Worm (Caenorhabditis elegans): ENCODE measurements around the gene K02B2.6.
A peak's percentile ranks its signal among the peaks of the same experiment; 100 is the strongest.

K02B2.6 gene

DNA sequence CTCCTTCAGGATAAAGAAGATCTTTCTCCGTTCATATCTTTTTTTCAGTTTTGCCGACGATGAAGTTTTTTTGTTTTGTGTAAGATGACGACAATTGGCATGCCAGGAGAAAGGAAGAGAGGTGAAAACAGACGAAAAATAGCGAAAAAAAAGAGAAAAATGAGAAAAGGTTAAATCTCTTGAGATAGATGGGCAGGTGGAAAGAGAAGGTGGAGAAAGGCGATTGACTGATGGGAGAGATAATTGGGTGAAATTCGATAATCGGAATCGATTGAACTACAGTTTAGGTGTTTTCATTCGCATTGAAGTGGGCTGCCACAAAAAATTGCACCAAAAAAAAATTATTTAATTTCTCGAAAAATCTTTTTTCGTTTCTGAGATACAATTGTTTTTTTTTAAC is 21.5 kb downstream of the K02B2.6 start:
- TF ChIP-seq Y5F2A.4 (GFP tag; optimal IDR thresholded peaks at IDR 0.05) (no peak), dve-1 (tag; optimal IDR thresholded peaks at IDR 0.05; ENCODE audit: insufficient read depth) (no peak), mxl-3 (GFP tag; optimal IDR thresholded peaks at IDR 0.05) (no peak), nhr-28 (tag; optimal IDR thresholded peaks at IDR 0.05) (peak; percentile 4), unc-62 (GFP tag; optimal IDR thresholded peaks at IDR 0.05 in 1 of 2) (peak in 1 of 2 experiments; percentile 98), unc-62 (tag; optimal IDR thresholded peaks at IDR 0.05) (no peak), daf-16 (GFP tag; optimal IDR thresholded peaks at IDR 0.05) (peak in 1 of 2 experiments; percentile 48), daf-16 (tag; optimal IDR thresholded peaks at IDR 0.05) (no peak), ama-1 (optimal IDR thresholded peaks at IDR 0.05) (peak; percentile 68), arid-1 (GFP tag; conservative IDR thresholded peaks at IDR 0.05) (no peak), hlh-11 (tag; optimal IDR thresholded peaks at IDR 0.05) (peak; percentile 38)

DNA sequence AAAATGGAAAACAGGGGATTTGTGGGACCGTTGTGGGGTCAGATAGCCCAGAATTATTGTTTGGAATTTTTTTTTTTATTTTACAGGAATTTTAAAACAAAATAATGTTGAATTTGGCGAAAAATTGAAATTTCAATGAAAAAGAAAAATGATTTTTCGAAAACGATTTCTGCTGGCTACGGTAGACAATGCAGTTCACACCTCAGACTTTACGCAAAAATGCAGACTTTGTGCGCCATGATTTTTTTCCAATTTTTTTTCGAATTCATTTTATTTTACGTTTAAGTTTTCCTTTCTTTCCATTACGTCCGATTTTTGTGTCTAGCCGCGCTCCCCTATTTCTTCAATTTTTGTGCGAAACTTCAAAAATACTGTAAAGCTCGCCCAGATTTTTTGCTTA is 22.2 kb downstream of the K02B2.6 start:
- TF ChIP-seq lsy-2 (tag; optimal IDR thresholded peaks at IDR 0.05) (peak in 1 of 2 experiments; percentile 10), snpc-1.2 (GFP tag; IDR thresholded peaks at IDR 0.05) (peak; percentile 37), tra-1 (GFP tag; IDR thresholded peaks at IDR 0.05) (no peak), nhr-6 (tag; optimal IDR thresholded peaks at IDR 0.05) (no peak), hlh-11 (tag; optimal IDR thresholded peaks at IDR 0.05) (no peak)

DNA sequence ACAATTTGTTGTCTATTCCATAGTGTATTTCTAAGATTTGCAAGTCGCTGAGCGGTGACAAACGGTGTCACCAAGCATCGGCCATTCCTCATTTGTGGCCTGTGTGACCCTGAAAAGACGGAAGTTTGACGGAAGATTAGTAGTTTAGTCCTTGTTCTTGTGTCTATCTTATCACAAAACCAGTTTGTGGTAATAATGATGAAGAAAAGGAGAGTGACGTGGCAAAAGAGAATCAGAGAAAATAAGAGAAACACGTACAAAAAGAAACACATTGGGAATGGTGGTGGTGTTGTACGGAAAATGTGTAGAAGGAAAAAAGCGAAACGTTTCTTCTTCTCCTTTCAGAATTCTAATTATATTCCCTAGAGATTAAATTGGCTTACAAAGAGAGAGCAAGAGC is 22.9 kb downstream of the K02B2.6 start, which contains the start of gene mcu-1:
Gene mcu-1, minus strand, starts transcription at position 109 of the 400 bp plus-strand sequence.
- TF ChIP-seq lsy-2 (tag; optimal IDR thresholded peaks at IDR 0.05) (peak in 1 of 2 experiments; percentile 11), tra-1 (GFP tag; IDR thresholded peaks at IDR 0.05) (0 out of 2 replicates have a peak, but pooled peaks have one; percentile 9), ctbp-1 (GFP tag; IDR thresholded peaks at IDR 0.05) (no peak), nhr-11 (tag; optimal IDR thresholded peaks at IDR 0.05) (no peak), madf-5 (GFP tag; IDR thresholded peaks at IDR 0.05) (no peak), nhr-28 (tag; optimal IDR thresholded peaks at IDR 0.05) (peak; percentile 90), Y105C5A.15 (GFP tag; IDR thresholded peaks at IDR 0.05) (no peak), aha-1 (tag) (peak; percentile 83), F10B5.3 (tag; optimal IDR thresholded peaks at IDR 0.05) (no peak), hlh-11 (tag; optimal IDR thresholded peaks at IDR 0.05) (peak; percentile 56), mxl-2 (GFP tag; conservative IDR thresholded peaks at IDR 0.05) (no peak), jun-1 (tag; optimal IDR thresholded peaks at IDR 0.05) (no peak), daf-8 (GFP tag; IDR thresholded peaks at IDR 0.05) (no peak), dmd-6 (GFP tag; IDR thresholded peaks at IDR 0.05) (0 out of 2 replicates have a peak, but pooled peaks have one; percentile 18), dmd-8 (GFP tag; IDR thresholded peaks at IDR 0.05) (no peak), egl-27 (tag; optimal IDR thresholded peaks at IDR 0.05) (no peak), zag-1 (tag; optimal IDR thresholded peaks at IDR 0.05) (no peak), ztf-11 (tag; optimal IDR thresholded peaks at IDR 0.05) (no peak), mep-1 (tag; optimal IDR thresholded peaks at IDR 0.05) (peak; percentile 17), zip-2 (tag; optimal IDR thresholded peaks at IDR 0.05) (no peak), pqm-1 (tag; optimal IDR thresholded peaks at IDR 0.05) (no peak), cey-2 (tag; optimal IDR thresholded peaks at IDR 0.05; ENCODE audit: borderline replicate concordance, insufficient read depth) (no peak), ZK546.5 (tag; optimal IDR thresholded peaks at IDR 0.05) (no peak), lin-1 (GFP tag; IDR thresholded peaks at IDR 0.05) (no peak), mes-2 (tag; optimal IDR thresholded peaks at IDR 0.05; ENCODE audit: poor library complexity, severe bottlenecking) (peak; percentile 45), dmd-9 (GFP tag; IDR thresholded peaks at IDR 0.05) (no peak), mxl-3 (GFP tag; optimal IDR thresholded peaks at IDR 0.05) (peak; percentile 78), snpc-1.2 (GFP tag; IDR thresholded peaks at IDR 0.05) (no peak), daf-19 (GFP tag; conservative IDR thresholded peaks at IDR 0.05) (no peak), F44E2.7 (GFP tag; IDR thresholded peaks at IDR 0.05) (no peak), unc-62 (GFP tag; optimal IDR thresholded peaks at IDR 0.05 in 1 of 2) (no peak), unc-62 (tag; optimal IDR thresholded peaks at IDR 0.05) (no peak), dpl-1 (GFP tag; optimal IDR thresholded peaks at IDR 0.05) (no peak), nhr-111 (GFP tag; optimal IDR thresholded peaks at IDR 0.05) (no peak), nhr-77 (tag; optimal IDR thresholded peaks at IDR 0.05) (peak; percentile 69), ama-1 (optimal IDR thresholded peaks at IDR 0.05) (no peak), dve-1 (tag; optimal IDR thresholded peaks at IDR 0.05; ENCODE audit: insufficient read depth) (peak; percentile 53), ces-1 (GFP tag; optimal IDR thresholded peaks at IDR 0.05) (no peak), nhr-10 (tag; optimal IDR thresholded peaks at IDR 0.05) (no peak), hif-1 (tag; optimal IDR thresholded peaks at IDR 0.05) (no peak), Y5F2A.4 (GFP tag; optimal IDR thresholded peaks at IDR 0.05) (no peak), nhr-48 (tag; optimal IDR thresholded peaks at IDR 0.05) (peak; percentile 19)
